Worm (Caenorhabditis elegans) whole organism, L4 larva: Measurements from ENCODE around the gene F23B2.10.

Experiments used
- F26F4.8 ChIP-seq: fragments of 200-800 bp; sonication (Bioruptor generic); conservative IDR thresholded peaks from 2 replicates; pipeline ENCODE4 v1.3.6; 2022; ENCODE audit warnings: missing genetic modification characterization, missing compliant biosample characterization
- F49E8.2 ChIP-seq: sonication (generic microtip); optimal IDR thresholded peaks from 2 replicates; lab custom pipeline; 2016; ENCODE audit warnings: missing compliant biosample characterization, mild to moderate bottlenecking, missing genetic modification characterization, borderline replicate concordance
- R02D3.7 ChIP-seq: fragments of 150-350 bp; sonication (generic microtip); optimal IDR thresholded peaks from 3 replicates; lab custom pipeline; 2014; ENCODE audit warnings: missing biosample characterization, missing genetic modification characterization
- Y48G9A.11 ChIP-seq: fragments of 200-800 bp; sonication (Bioruptor generic); IDR thresholded peaks from 2 replicates; pipeline ENCODE4 v1.3.6; 2022; ENCODE audit warnings: missing genetic modification reagents, missing genetic modification characterization, missing compliant biosample characterization
- ZK546.5 ChIP-seq, 2 experiments: sonication (generic microtip); optimal IDR thresholded peaks; 2 replicates each; lab custom pipeline; 2017; ENCODE audit warnings: missing biosample characterization in 2 of 2, missing genetic modification characterization in 2 of 2
- aly-2 ChIP-seq: sonication (generic microtip); optimal IDR thresholded peaks from 2 replicates; lab custom pipeline; 2018; ENCODE audit warnings: missing biosample characterization, missing genetic modification characterization
- ceh-28 ChIP-seq: fragments of 150-350 bp; optimal IDR thresholded peaks from 2 replicates; lab custom pipeline; 2014; ENCODE audit warnings: missing biosample characterization, missing genetic modification reagents, missing genetic modification characterization
- cey-2 ChIP-seq: sonication (generic microtip); optimal IDR thresholded peaks from 3 replicates; lab custom pipeline; 2017; ENCODE audit warnings: missing genetic modification characterization, mild to moderate bottlenecking, missing compliant biosample characterization, antibody characterized with exemption, borderline replicate concordance; ENCODE audit not compliant: insufficient read depth
- ctbp-1 ChIP-seq: fragments of 200-800 bp; sonication (Bioruptor generic); IDR thresholded peaks from 2 replicates; pipeline ENCODE4 v1.3.6; 2022; ENCODE audit warnings: missing genetic modification reagents, missing genetic modification characterization, missing compliant biosample characterization
- daf-12 ChIP-seq: fragments of 150-350 bp; optimal IDR thresholded peaks from 2 replicates; lab custom pipeline; 2014; ENCODE audit warnings: missing biosample characterization, missing genetic modification reagents, missing genetic modification characterization
- dmd-8 ChIP-seq: fragments of 200-800 bp; sonication (Bioruptor generic); IDR thresholded peaks from 2 replicates; pipeline ENCODE4 v1.3.6; 2022; ENCODE audit warnings: missing genetic modification characterization, missing compliant biosample characterization
- dmd-9 ChIP-seq: fragments of 200-800 bp; sonication (Bioruptor generic); IDR thresholded peaks from 2 replicates; pipeline ENCODE4 v1.3.6; 2022; ENCODE audit warnings: missing genetic modification reagents, missing genetic modification characterization, missing compliant biosample characterization
- dpl-1 ChIP-seq: fragments of 150-350 bp; optimal IDR thresholded peaks from 2 replicates; lab custom pipeline; 2014; ENCODE audit warnings: missing biosample characterization, missing genetic modification reagents, missing genetic modification characterization
- dve-1 ChIP-seq: sonication (generic microtip); optimal IDR thresholded peaks from 2 replicates; lab custom pipeline; 2017; ENCODE audit warnings: antibody characterized with exemption, mild to moderate bottlenecking, missing genetic modification characterization, missing compliant biosample characterization; ENCODE audit not compliant: insufficient read depth
- egl-27 ChIP-seq: sonication (generic microtip); optimal IDR thresholded peaks from 3 replicates; lab custom pipeline; 2017; ENCODE audit warnings: missing biosample characterization, missing genetic modification reagents, missing genetic modification characterization
- egl-43 ChIP-seq: fragments of 200-800 bp; sonication (Bioruptor generic); IDR thresholded peaks from 2 replicates; pipeline ENCODE4 v1.3.6; 2022; ENCODE audit warnings: missing genetic modification reagents, missing genetic modification characterization, missing compliant biosample characterization
- fos-1 ChIP-seq: fragments of 150-350 bp; optimal IDR thresholded peaks from 2 replicates; lab custom pipeline; 2014; ENCODE audit warnings: missing biosample characterization, missing genetic modification characterization
- hif-1 ChIP-seq, 2 experiments: sonication (generic microtip); optimal IDR thresholded peaks; 2 replicates each; lab custom pipeline; 2016 to 2017; ENCODE audit warnings: missing compliant biosample characterization in 2 of 2, missing genetic modification characterization in 2 of 2, missing genetic modification reagents in 2 of 2, missing genotype in 2 of 2, mild to moderate bottlenecking in 1 of 2
- hlh-11 ChIP-seq: fragments of 200-800 bp; sonication (Bioruptor generic); optimal IDR thresholded peaks from 2 replicates; lab custom pipeline; 2018; ENCODE audit warnings: mild to moderate bottlenecking, missing genetic modification characterization, missing compliant biosample characterization
- hmg-1.1 ChIP-seq: fragments of 200-800 bp; sonication (Bioruptor generic); IDR thresholded peaks from 2 replicates; pipeline ENCODE4 v1.3.6; 2022; ENCODE audit warnings: missing genetic modification reagents, missing genetic modification characterization, missing compliant biosample characterization
- lin-1 ChIP-seq: fragments of 200-800 bp; sonication (Bioruptor generic); IDR thresholded peaks from 2 replicates; pipeline ENCODE4 v1.3.6; 2022; ENCODE audit warnings: missing genetic modification reagents, missing genetic modification characterization, missing compliant biosample characterization
- mdl-1 ChIP-seq, 2 experiments: fragments of 150-350 bp in 1 of 2; sonication (generic microtip) in 1 of 2; optimal IDR thresholded peaks; 2 replicates each; lab custom pipeline; 2014 to 2017; ENCODE audit warnings: missing biosample characterization in 2 of 2, missing genetic modification characterization in 2 of 2
- mdt-29 ChIP-seq: fragments of 200-800 bp; sonication (Bioruptor generic); IDR thresholded peaks from 2 replicates; pipeline ENCODE4 v1.3.6; 2022; ENCODE audit warnings: missing genetic modification reagents, missing genetic modification characterization, missing compliant biosample characterization
- mes-2 ChIP-seq: sonication (generic microtip); optimal IDR thresholded peaks from 2 replicates; lab custom pipeline; 2016; ENCODE audit warnings: missing genotype, mild to moderate bottlenecking, missing genetic modification characterization, missing compliant biosample characterization; ENCODE audit not compliant: poor library complexity, severe bottlenecking
- nhr-11 ChIP-seq: fragments of 150-350 bp; optimal IDR thresholded peaks from 2 replicates; lab custom pipeline; 2014; ENCODE audit warnings: missing biosample characterization, missing genetic modification characterization
- nhr-111 ChIP-seq: fragments of 200-800 bp; sonication (Bioruptor generic); optimal IDR thresholded peaks from 2 replicates; lab custom pipeline; 2018; ENCODE audit warnings: mild to moderate bottlenecking, missing genetic modification characterization, missing compliant biosample characterization
- nhr-25 ChIP-seq: sonication (generic microtip); optimal IDR thresholded peaks from 2 replicates; lab custom pipeline; 2017; ENCODE audit warnings: missing genetic modification characterization, mild to moderate bottlenecking, missing compliant biosample characterization, antibody characterized with exemption, moderate library complexity, borderline replicate concordance; ENCODE audit not compliant: insufficient read depth
- nhr-41 ChIP-seq: fragments of 200-800 bp; sonication (Bioruptor generic); IDR thresholded peaks from 2 replicates; pipeline ENCODE4 v1.3.6; 2022; ENCODE audit warnings: missing genetic modification reagents, missing genetic modification characterization, missing compliant biosample characterization
- nhr-42 ChIP-seq: fragments of 200-800 bp; sonication (Bioruptor generic); IDR thresholded peaks from 2 replicates; pipeline ENCODE4 v1.3.6; 2022; ENCODE audit warnings: missing genetic modification characterization, missing compliant biosample characterization
- nhr-48 ChIP-seq: sonication (generic microtip); optimal IDR thresholded peaks from 2 replicates; lab custom pipeline; 2016; ENCODE audit warnings: mild to moderate bottlenecking, missing genetic modification characterization, missing compliant biosample characterization
- nhr-6 ChIP-seq: fragments of 150-350 bp; optimal IDR thresholded peaks from 2 replicates; lab custom pipeline; 2014; ENCODE audit warnings: missing biosample characterization, missing genetic modification characterization
- nhr-76 ChIP-seq: fragments of 150-350 bp; optimal IDR thresholded peaks from 2 replicates; lab custom pipeline; 2014; ENCODE audit warnings: missing biosample characterization, missing genetic modification characterization
- pha-4 ChIP-seq, 2 experiments: fragments of 150-350 bp in 1 of 2; fragments of 200-800 bp in 1 of 2; sonication (Bioruptor generic) in 1 of 2; IDR thresholded peaks in 1 of 2; optimal IDR thresholded peaks in 1 of 2; 2 replicates each; pipeline versions ENCODE4 v1.3.6 to Lab custom; 2014 to 2022; ENCODE audit warnings: missing genetic modification characterization in 2 of 2, missing genetic modification reagents in 2 of 2, missing biosample characterization in 1 of 2, missing compliant biosample characterization in 1 of 2
- pqm-1 ChIP-seq: sonication (generic microtip); optimal IDR thresholded peaks from 2 replicates; lab custom pipeline; 2017; ENCODE audit warnings: missing biosample characterization, missing genetic modification characterization
- skn-1 ChIP-seq: fragments of 150-350 bp; optimal IDR thresholded peaks from 2 replicates; lab custom pipeline; 2014; ENCODE audit warnings: missing biosample characterization, missing genetic modification characterization
- snpc-1.2 ChIP-seq: fragments of 200-800 bp; sonication (Bioruptor generic); IDR thresholded peaks from 2 replicates; pipeline ENCODE4 v1.3.6; 2022; ENCODE audit warnings: missing genetic modification reagents, missing genetic modification characterization, missing compliant biosample characterization
- tag-97 ChIP-seq: fragments of 200-800 bp; sonication (Bioruptor generic); IDR thresholded peaks from 2 replicates; pipeline ENCODE4 v1.3.6; 2022; ENCODE audit warnings: missing genetic modification characterization, missing compliant biosample characterization
- tra-1 ChIP-seq: fragments of 200-800 bp; sonication (Bioruptor generic); IDR thresholded peaks from 2 replicates; pipeline ENCODE4 v1.3.6; 2022; ENCODE audit warnings: missing genetic modification reagents, missing genetic modification characterization, missing compliant biosample characterization
- unc-62 ChIP-seq, 3 experiments: fragments of 150-350 bp in 1 of 3; sonication (generic microtip); optimal IDR thresholded peaks in 2 of 3; peaks in 1 of 3; 1 replicate in 1 of 3; 2 replicates in 2 of 3; lab custom pipeline; 2014 to 2017; ENCODE audit warnings: missing biosample characterization in 3 of 3, missing genetic modification characterization in 3 of 3, missing genetic modification reagents in 3 of 3, missing genotype in 1 of 3
- vab-7 ChIP-seq: fragments of 200-800 bp; sonication (Bioruptor generic); IDR thresholded peaks from 2 replicates; pipeline ENCODE4 v1.3.6; 2022; ENCODE audit warnings: missing genetic modification reagents, missing genetic modification characterization, missing compliant biosample characterization
- zfp-2 ChIP-seq: sonication (generic microtip); optimal IDR thresholded peaks from 2 replicates; lab custom pipeline; 2016; ENCODE audit warnings: mild to moderate bottlenecking, missing genetic modification characterization, missing compliant biosample characterization
- zip-2 ChIP-seq: fragments of 150-350 bp; optimal IDR thresholded peaks from 2 replicates; lab custom pipeline; 2014; ENCODE audit warnings: missing biosample characterization, missing genetic modification characterization
- ztf-11 ChIP-seq: fragments of 150-350 bp; optimal IDR thresholded peaks from 2 replicates; lab custom pipeline; 2014; ENCODE audit warnings: missing biosample characterization, missing genetic modification characterization
- ztf-7 ChIP-seq: fragments of 150-350 bp; optimal IDR thresholded peaks from 2 replicates; lab custom pipeline; 2014; ENCODE audit warnings: missing biosample characterization, missing genetic modification characterization

Gene F23B2.10

DNA sequence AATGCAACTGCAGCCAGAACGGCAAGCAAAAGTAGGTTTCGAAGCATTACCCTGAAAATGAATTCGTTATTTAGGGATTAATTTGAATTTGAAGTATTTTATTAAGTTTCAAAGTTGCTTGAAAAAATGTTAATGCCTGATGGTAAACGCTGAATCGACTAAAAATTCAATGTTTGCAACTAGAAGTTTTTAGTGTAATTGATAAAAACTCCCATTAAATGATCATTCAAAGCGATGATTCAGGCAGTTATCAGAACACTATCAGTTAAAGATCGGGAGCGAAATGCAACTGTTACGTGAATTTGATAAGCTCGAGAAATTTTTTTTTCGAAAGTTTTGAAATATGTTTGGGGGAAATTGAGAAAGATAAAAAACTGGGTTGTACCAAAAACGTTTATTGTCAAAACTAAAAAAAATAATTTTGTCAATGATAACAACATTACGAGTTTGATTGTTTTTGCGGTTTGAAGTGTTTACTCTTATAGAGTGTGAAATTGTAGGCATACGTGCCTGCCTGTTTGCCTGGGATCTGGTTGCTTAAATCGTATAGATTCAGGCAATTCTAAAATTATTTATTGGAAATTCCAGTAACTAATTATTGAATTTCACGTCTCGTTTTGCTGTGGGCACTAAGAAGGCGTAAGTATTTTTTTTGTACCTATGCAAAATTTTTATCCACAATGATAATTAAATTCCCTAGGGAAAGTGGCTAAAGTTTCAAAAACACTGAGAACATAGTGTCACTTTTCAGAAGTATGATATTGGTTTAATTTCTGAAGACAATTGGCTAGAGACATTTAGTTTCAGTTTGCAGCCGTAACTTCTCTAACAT is 5.0 kb upstream of the F23B2.10 start, which contains the start of gene pcp-3 (continued):
- no peak for TF ChIP-seq cey-2 (tag; lab: Kevin White, UChicago)
- TF ChIP-seq skn-1 (tag; lab: Kevin White, UChicago): no peak
- no peak for TF ChIP-seq aly-2 (tag; lab: Kevin White, UChicago)
- TF ChIP-seq nhr-6: no peak
- TF ChIP-seq egl-43 (GFP tag; lab: Robert Waterston, UW): no peak
- no peak for TF ChIP-seq fos-1 (tag; lab: Kevin White, UChicago)

DNA sequence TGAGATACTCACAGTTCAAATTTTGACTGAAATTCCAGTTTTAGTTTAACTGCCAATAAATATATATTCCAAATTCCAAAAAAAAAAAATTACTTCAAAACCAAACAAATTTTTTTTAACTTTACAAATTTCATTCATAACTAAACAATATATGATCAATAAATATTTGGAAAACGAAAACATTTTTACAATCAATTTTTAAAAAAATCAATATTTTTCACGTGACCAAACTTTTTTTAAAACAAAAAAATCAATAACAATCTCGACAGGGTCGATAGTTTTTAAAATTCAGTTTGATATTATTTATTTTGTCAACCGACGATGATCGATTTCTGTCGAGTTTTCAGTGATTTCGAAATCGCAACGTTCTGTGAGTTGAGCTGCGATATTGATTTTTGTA is 4.0 kb downstream of the F23B2.10 start, which contains the start of gene F23B2.7:
F23B2.7 (plus strand) TSS at position 301 of the 400 bp plus-strand sequence.
- no peak for TF ChIP-seq nhr-41 (GFP tag; lab: Robert Waterston, UW)
- TF ChIP-seq hmg-1.1: no peak
- no peak for TF ChIP-seq ZK546.5 (tag; optimal IDR thresholded peaks at IDR 0.05; lab: Kevin White, UChicago)
- no peak for TF ChIP-seq ztf-11 (tag; lab: Kevin White, UChicago)
- TF ChIP-seq ceh-28: no peak
- TF ChIP-seq vab-7 (GFP tag; lab: Robert Waterston, UW): no peak
- no peak for TF ChIP-seq tra-1 (GFP tag; lab: Robert Waterston, UW)
- no peak for TF ChIP-seq dmd-9 (GFP tag; lab: Robert Waterston, UW)
- TF ChIP-seq pha-4 (GFP tag; IDR thresholded peaks at IDR 0.05; lab: Robert Waterston, UW): no peak
- TF ChIP-seq pha-4 (tag; optimal IDR thresholded peaks at IDR 0.05; lab: Kevin White, UChicago): no peak
- no peak for TF ChIP-seq mes-2 (tag; lab: Kevin White, UChicago)
- no peak for TF ChIP-seq zfp-2
- TF ChIP-seq daf-12 (tag; lab: Kevin White, UChicago): no peak
- no peak for TF ChIP-seq nhr-25
- no peak for TF ChIP-seq hlh-11 (tag; lab: Kevin White, UChicago)
- no peak for TF ChIP-seq lin-1 (GFP tag; lab: Robert Waterston, UW)
- no peak for TF ChIP-seq unc-62 (GFP tag; optimal IDR thresholded peaks at IDR 0.05 in 1 of 2; lab: Kevin White, UChicago)
- TF ChIP-seq unc-62 (tag; optimal IDR thresholded peaks at IDR 0.05; lab: Kevin White, UChicago): no peak
- no peak for TF ChIP-seq aly-2 (tag; lab: Kevin White, UChicago)

DNA sequence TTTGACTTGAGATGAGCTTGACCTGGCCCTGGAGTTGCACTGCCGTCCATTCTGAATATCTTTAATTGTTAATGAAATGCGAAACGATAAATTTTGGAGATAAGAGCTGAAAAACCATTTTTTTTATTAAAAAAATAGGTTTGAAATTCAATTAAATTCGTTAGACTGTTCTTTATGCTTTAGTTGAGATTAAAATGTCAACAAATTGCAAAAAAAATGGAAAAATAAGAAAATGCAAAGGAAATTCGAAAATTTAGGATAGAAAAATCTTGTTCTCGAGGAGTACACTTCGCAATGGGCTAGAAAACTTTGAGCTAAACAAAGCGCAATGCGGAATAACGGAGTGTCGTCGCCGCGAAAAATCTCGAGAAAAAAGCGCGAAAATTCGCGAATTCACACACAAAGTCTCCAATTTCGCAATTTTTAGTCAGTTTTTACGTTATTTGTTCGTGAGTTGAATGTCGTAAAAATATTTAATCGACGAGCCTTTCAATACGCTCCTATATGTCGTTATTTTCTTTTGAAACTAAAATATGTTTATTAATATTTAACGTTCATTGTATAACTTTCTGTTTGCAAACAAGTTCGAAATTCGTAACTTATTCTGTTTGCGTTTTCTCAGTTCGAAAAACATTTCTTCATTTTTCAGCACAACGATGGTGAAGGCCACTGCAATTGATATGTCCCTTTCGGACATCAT is 7.2 kb downstream of the F23B2.10 start, which contains the start of the genes rpb-12 and aly-2:
rpb-12 (minus strand) TSS at position 51 of the 700 bp plus-strand sequence.
aly-2 (plus strand) TSS at position 650 of the 700 bp plus-strand sequence.
- TF ChIP-seq tag-97 (GFP tag; lab: Robert Waterston, UW) (no peak), F26F4.8 (GFP tag; lab: Robert Waterston, UW) (no peak), mdl-1 (tag; optimal IDR thresholded peaks at IDR 0.05; lab: Kevin White, UChicago) (peak in 1 of 2 experiments; percentile 5), nhr-11 (tag; lab: Kevin White, UChicago) (peak; percentile 36), mdt-29 (GFP tag; lab: Robert Waterston, UW) (no peak), nhr-48 (no peak), dve-1 (no peak), mes-2 (tag; lab: Kevin White, UChicago) (no peak), dmd-8 (no peak), ztf-7 (tag; lab: Kevin White, UChicago) (no peak), dpl-1 (GFP tag; lab: Kevin White, UChicago) (peak; percentile 78), hif-1 (tag; optimal IDR thresholded peaks at IDR 0.05; lab: Kevin White, UChicago) (no peak), snpc-1.2 (GFP tag; lab: Robert Waterston, UW) (peak; percentile 20; the same call in 1 of the 2 replicates), egl-43 (GFP tag; lab: Robert Waterston, UW) (no peak), egl-27 (tag; lab: Kevin White, UChicago) (no peak), nhr-111 (GFP tag; lab: Kevin White, UChicago) (no peak), pqm-1 (tag; lab: Kevin White, UChicago) (no peak), nhr-76 (tag; lab: Kevin White, UChicago) (no peak), zip-2 (no peak), ctbp-1 (no peak), Y48G9A.11 (GFP tag; lab: Robert Waterston, UW) (peak; percentile 100), R02D3.7 (tag; lab: Kevin White, UChicago) (no peak), nhr-42 (GFP tag; lab: Robert Waterston, UW) (no peak), F49E8.2 (tag; lab: Kevin White, UChicago) (peak; percentile 46)
